Worm (Caenorhabditis elegans): Measurements from ENCODE around the gene F55H2.8.

The F55H2.8 gene

DNA sequence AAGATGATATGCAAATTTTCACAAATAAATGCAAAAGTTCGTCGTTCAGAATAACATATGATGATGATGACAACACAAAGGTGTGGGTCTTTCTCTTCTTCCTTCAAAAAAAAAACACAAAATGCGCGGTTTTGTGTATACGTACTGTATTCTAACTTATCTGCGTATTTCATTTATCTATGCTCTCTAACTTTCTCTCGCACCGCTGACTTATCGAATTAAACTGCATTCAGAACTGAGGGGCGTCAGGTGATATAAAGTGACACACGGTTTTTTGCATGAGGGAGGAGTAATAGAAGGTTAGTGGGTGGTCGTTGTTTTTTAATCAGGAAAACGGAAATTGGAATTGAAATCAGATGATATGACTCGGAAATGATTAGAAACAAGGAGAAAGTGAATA is 13.4 kb upstream of the F55H2.8 start, which contains the start of gene sod-4:
sod-4 (minus strand) TSS at position 109 of the 400 bp plus-strand sequence.
- TF ChIP-seq sdz-12 (GFP tag; optimal IDR thresholded peaks at IDR 0.05) (no peak), dve-1 (tag; optimal IDR thresholded peaks at IDR 0.05; ENCODE audit: insufficient read depth) (peak; percentile 55), hlh-30 (tag; optimal IDR thresholded peaks at IDR 0.05; ENCODE audit: insufficient read depth) (peak; percentile 86), ceh-82 (tag; optimal IDR thresholded peaks at IDR 0.05) (no peak), mep-1 (tag; optimal IDR thresholded peaks at IDR 0.05) (peak; percentile 10), mdt-29 (GFP tag; IDR thresholded peaks at IDR 0.05) (no peak), cey-2 (tag; optimal IDR thresholded peaks at IDR 0.05; ENCODE audit: borderline replicate concordance, insufficient read depth) (peak; percentile 36), php-3 (GFP tag; IDR thresholded peaks at IDR 0.05) (no peak), nhr-28 (tag; optimal IDR thresholded peaks at IDR 0.05) (peak; percentile 56), hlh-11 (tag; optimal IDR thresholded peaks at IDR 0.05) (no peak), tra-1 (GFP tag; IDR thresholded peaks at IDR 0.05) (peak; percentile 51; the same call in 1 of the 2 replicates), mxl-3 (GFP tag; optimal IDR thresholded peaks at IDR 0.05) (peak; percentile 27)

DNA sequence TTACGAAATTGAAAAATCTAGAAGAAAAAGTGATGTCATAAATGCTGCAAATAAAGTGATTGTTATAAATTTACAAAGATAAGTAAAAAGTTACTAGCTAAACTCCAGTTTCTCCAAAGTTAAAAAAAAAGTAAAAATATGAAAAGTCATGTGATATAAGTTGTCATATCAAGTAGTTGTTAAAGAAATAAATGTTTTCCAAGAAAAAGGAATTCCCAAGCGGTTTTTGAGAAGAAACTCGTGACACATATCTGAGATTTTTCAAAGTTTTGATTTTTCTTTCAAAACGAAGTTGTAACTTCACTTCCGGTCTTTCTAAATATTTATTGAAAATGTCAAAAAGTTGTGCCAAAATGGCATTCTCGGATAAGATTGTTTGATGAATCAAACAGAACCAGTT is 12.6 kb upstream of the F55H2.8 start:
- peak; percentile 21 for TF ChIP-seq hlh-30 (tag; optimal IDR thresholded peaks at IDR 0.05; ENCODE audit: insufficient read depth)
- TF ChIP-seq dmd-9 (GFP tag; IDR thresholded peaks at IDR 0.05), result no peak
- TF ChIP-seq lsy-2 (tag; optimal IDR thresholded peaks at IDR 0.05), result peak in 1 of 2 experiments; percentile 38
- TF ChIP-seq unc-62 (GFP tag; optimal IDR thresholded peaks at IDR 0.05 in 1 of 2), result peak in 1 of 2 experiments; percentile 83
- no peak for TF ChIP-seq unc-62 (tag; optimal IDR thresholded peaks at IDR 0.05)
- no peak for TF ChIP-seq madf-5 (GFP tag; IDR thresholded peaks at IDR 0.05)
- TF ChIP-seq mep-1 (tag; optimal IDR thresholded peaks at IDR 0.05), result peak; percentile 42

- TF ChIP-seq aha-1 (tag), result peak; percentile 85
- TF ChIP-seq dve-1 (tag; optimal IDR thresholded peaks at IDR 0.05; ENCODE audit: insufficient read depth), result peak; percentile 10
- no peak for TF ChIP-seq egl-43 (GFP tag; IDR thresholded peaks at IDR 0.05)
- TF ChIP-seq lsy-2 (tag; optimal IDR thresholded peaks at IDR 0.05), result peak in 1 of 2 experiments; percentile 31
- peak; percentile 65 for TF ChIP-seq nhr-28 (tag; optimal IDR thresholded peaks at IDR 0.05)
- TF ChIP-seq mxl-3 (GFP tag; optimal IDR thresholded peaks at IDR 0.05), result peak; percentile 33
- peak in 1 of 2 experiments; percentile 96 for TF ChIP-seq unc-62 (GFP tag; optimal IDR thresholded peaks at IDR 0.05 in 1 of 2)
- no peak for TF ChIP-seq unc-62 (tag; optimal IDR thresholded peaks at IDR 0.05)
- TF ChIP-seq nhr-25 (tag; optimal IDR thresholded peaks at IDR 0.05; ENCODE audit: borderline replicate concordance, insufficient read depth), result peak; percentile 11
- no peak for TF ChIP-seq zfp-2 (tag; optimal IDR thresholded peaks at IDR 0.05)
Observed at ce11 chrIII:9502155-9502714, 11.4 kb upstream of the F55H2.8 start.

DNA sequence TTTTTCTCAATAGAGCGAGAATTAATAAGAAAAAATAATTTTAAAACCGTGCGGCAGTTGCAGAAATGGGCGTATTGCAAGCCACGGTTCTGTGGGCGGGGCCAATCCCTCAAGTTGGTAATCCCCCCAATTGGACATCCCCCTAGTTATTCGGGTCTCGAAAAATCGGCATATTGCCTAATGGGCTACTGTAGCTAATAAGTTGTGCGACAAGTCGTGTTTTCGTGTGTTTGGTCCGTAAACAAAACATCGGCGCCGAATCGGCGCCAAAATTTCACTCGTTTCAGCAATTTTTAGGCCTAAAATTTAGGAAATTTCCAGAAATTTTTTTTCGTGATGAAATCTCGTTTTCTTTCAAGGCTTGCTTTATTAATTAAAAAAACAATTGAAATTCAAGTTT is 9.3 kb upstream of the F55H2.8 start:
- TF ChIP-seq arid-1 (GFP tag; conservative IDR thresholded peaks at IDR 0.05), result 0 out of 2 replicates have a peak, but pooled peaks have one; percentile 5
- TF ChIP-seq F44E2.7 (GFP tag; IDR thresholded peaks at IDR 0.05), result no peak
- TF ChIP-seq hmg-1.1 (GFP tag; IDR thresholded peaks at IDR 0.05), result no peak
- no peak for TF ChIP-seq lsy-2 (tag; optimal IDR thresholded peaks at IDR 0.05)
- TF ChIP-seq ceh-28 (tag; optimal IDR thresholded peaks at IDR 0.05), result no peak
- TF ChIP-seq nhr-10 (tag; optimal IDR thresholded peaks at IDR 0.05), result no peak
- no peak for TF ChIP-seq sdz-12 (GFP tag; optimal IDR thresholded peaks at IDR 0.05)
- TF ChIP-seq aha-1 (tag), result no peak
- no peak for TF ChIP-seq ceh-32 (tag; optimal IDR thresholded peaks at IDR 0.05; ENCODE audit: poor library complexity)
- TF ChIP-seq unc-39 (tag; optimal IDR thresholded peaks at IDR 0.05), result no peak
- no peak for TF ChIP-seq nhr-25 (tag; optimal IDR thresholded peaks at IDR 0.05; ENCODE audit: borderline replicate concordance, insufficient read depth)
- no peak for TF ChIP-seq spr-3 (GFP tag; optimal IDR thresholded peaks at IDR 0.05)
- TF ChIP-seq ZK337.2 (GFP tag; IDR thresholded peaks at IDR 0.05), result no peak
- TF ChIP-seq dmd-6 (GFP tag; IDR thresholded peaks at IDR 0.05), result no peak
- TF ChIP-seq hlh-30 (tag; optimal IDR thresholded peaks at IDR 0.05; ENCODE audit: insufficient read depth), result no peak
- no peak for TF ChIP-seq daf-19 (GFP tag; conservative IDR thresholded peaks at IDR 0.05)
- TF ChIP-seq dmd-8 (GFP tag; IDR thresholded peaks at IDR 0.05), result no peak
- no peak for TF ChIP-seq nhr-111 (GFP tag; optimal IDR thresholded peaks at IDR 0.05)
- TF ChIP-seq F37D6.2 (tag; optimal IDR thresholded peaks at IDR 0.05), result no peak
- no peak for TF ChIP-seq lin-29 (GFP tag; IDR thresholded peaks at IDR 0.05)
- no peak for TF ChIP-seq dve-1 (tag; optimal IDR thresholded peaks at IDR 0.05; ENCODE audit: insufficient read depth)
- no peak for TF ChIP-seq vab-7 (GFP tag; IDR thresholded peaks at IDR 0.05)
- TF ChIP-seq zag-1 (tag; optimal IDR thresholded peaks at IDR 0.05), result no peak
- TF ChIP-seq snpc-4 (tag; optimal IDR thresholded peaks at IDR 0.05), result no peak
- no peak for TF ChIP-seq Y105C5A.15 (GFP tag; IDR thresholded peaks at IDR 0.05)
- no peak for TF ChIP-seq ctbp-1 (GFP tag; IDR thresholded peaks at IDR 0.05)
- no peak for TF ChIP-seq nhr-237 (tag; optimal IDR thresholded peaks at IDR 0.05)
- no peak for TF ChIP-seq ceh-44 (GFP tag; IDR thresholded peaks at IDR 0.05)
